Worm (Caenorhabditis elegans) whole organism, young adult: ENCODE data around the gene sre-1.

Experiments used
- B0261.1 ChIP-seq: sonication (generic microtip); optimal IDR thresholded peaks from 2 replicates; lab custom pipeline; 2016; ENCODE audit warnings: mild to moderate bottlenecking, missing genetic modification characterization, moderate library complexity, missing compliant biosample characterization
- C17E4.6 ChIP-seq: fragments of 200-800 bp; sonication (Bioruptor generic); IDR thresholded peaks from 2 replicates; pipeline ENCODE4 v1.3.6; 2022; ENCODE audit warnings: missing genetic modification reagents, missing genetic modification characterization, missing compliant biosample characterization
- ama-1 ChIP-seq, 3 experiments: fragments of 150-350 bp in 1 of 3; sonication (generic microtip) in 2 of 3; optimal IDR thresholded peaks; 2 replicates each; lab custom pipeline; 2014 to 2018; ENCODE audit warnings: missing biosample characterization in 2 of 3, missing genetic modification characterization in 2 of 3, missing genetic modification reagents in 2 of 3
- him-1 ChIP-seq: sonication (generic microtip); optimal IDR thresholded peaks from 2 replicates; lab custom pipeline; 2016; ENCODE audit warnings: missing genotype, missing genetic modification reagents, missing genetic modification characterization, missing compliant biosample characterization
- sea-2 ChIP-seq: fragments of 200-800 bp; sonication (Bioruptor generic); IDR thresholded peaks from 2 replicates; pipeline ENCODE4 v1.3.6; 2022; ENCODE audit warnings: missing genetic modification characterization, missing compliant biosample characterization
- unc-130 ChIP-seq: sonication (generic microtip); optimal IDR thresholded peaks from 2 replicates; lab custom pipeline; 2016; ENCODE audit warnings: missing genetic modification reagents, missing genetic modification characterization, missing compliant biosample characterization
- unc-62 ChIP-seq: fragments of 150-350 bp; optimal IDR thresholded peaks from 2 replicates; lab custom pipeline; 2014; ENCODE audit warnings: missing biosample characterization, missing genetic modification reagents, missing genetic modification characterization

- TF ChIP-seq him-1: no peak
- no peak for TF ChIP-seq unc-62 (GFP tag; lab: Kevin White, UChicago)
- no peak for TF ChIP-seq B0261.1 (tag; lab: Kevin White, UChicago)
- TF ChIP-seq C17E4.6 (GFP tag; lab: Robert Waterston, UW): no peak
- no peak for TF ChIP-seq ama-1 (optimal IDR thresholded peaks at IDR 0.05; lab: Kevin White, UChicago)
- no peak for TF ChIP-seq ama-1 (GFP tag; optimal IDR thresholded peaks at IDR 0.05; lab: Kevin White, UChicago)
- no peak for TF ChIP-seq unc-130 (GFP tag; lab: Kevin White, UChicago)
- no peak for TF ChIP-seq sea-2
Measured at ce11 chrII:7681898-7682297, 27.6 kb upstream of the sre-1 start, which contains the start of gene lin-26.
